Fruit fly (Drosophila melanogaster) whole organism, embryonic: ENCODE results near the gene Sodh1.

Experiments
- Bgb ChIP-seq: fragments of 200-800 bp; sonication (Bioruptor generic); IDR thresholded peaks from 2 replicates; pipeline ENCODE4 v1.3.6; 2022; ENCODE audit warnings: missing biosample characterization, missing genetic modification characterization; ENCODE audit not compliant: partially characterized antibody
- BtbVII ChIP-seq: fragments of 200-800 bp; sonication (Bioruptor generic); optimal IDR thresholded peaks from 3 replicates; lab custom pipeline; 2017; ENCODE audit warnings: missing biosample characterization, mild to moderate bottlenecking, missing genetic modification characterization
- CG11696 ChIP-seq: fragments of 200-800 bp; sonication (Bioruptor generic); IDR thresholded peaks from 2 replicates; pipeline ENCODE4 v1.3.6; 2022; ENCODE audit warnings: missing biosample characterization, missing genetic modification characterization
- CG12104 ChIP-seq: fragments of 200-800 bp; sonication (Bioruptor generic); optimal IDR thresholded peaks from 3 replicates; lab custom pipeline; 2016; ENCODE audit warnings: missing biosample characterization, missing genetic modification characterization
- CG13296 ChIP-seq: fragments of 200-800 bp; sonication (Bioruptor generic); optimal IDR thresholded peaks from 3 replicates; lab custom pipeline; 2018; ENCODE audit warnings: missing biosample characterization, mild to moderate bottlenecking, missing genetic modification characterization
- CG1602 ChIP-seq: fragments of 200-800 bp; sonication (Bioruptor generic); optimal IDR thresholded peaks from 3 replicates; lab custom pipeline; 2016; ENCODE audit warnings: missing biosample characterization, missing genetic modification characterization
- CG16815 ChIP-seq: fragments of 200-800 bp; sonication (Bioruptor generic); optimal IDR thresholded peaks from 3 replicates; lab custom pipeline; 2017; ENCODE audit warnings: missing biosample characterization, mild to moderate bottlenecking, missing genetic modification characterization
- CG17829 ChIP-seq: fragments of 200-800 bp; optimal IDR thresholded peaks from 2 replicates; lab custom pipeline; 2019; ENCODE audit warnings: missing biosample characterization, mild to moderate bottlenecking, missing genetic modification characterization, moderate library complexity
- CG34224 ChIP-seq: fragments of 200-800 bp; sonication (Bioruptor generic); IDR thresholded peaks from 3 replicates; pipeline ENCODE4 v1.3.6; 2022; ENCODE audit warnings: missing biosample characterization, missing genetic modification characterization; ENCODE audit not compliant: partially characterized antibody
- CG5180 ChIP-seq: fragments of 200-800 bp; sonication (Bioruptor generic); optimal IDR thresholded peaks from 3 replicates; lab custom pipeline; 2017; ENCODE audit warnings: missing biosample characterization, missing genetic modification characterization, mild to moderate bottlenecking, moderate library complexity, missing genetic modification reagents
- CG6175 ChIP-seq: fragments of 200-800 bp; sonication (Bioruptor generic); IDR thresholded peaks from 3 replicates; pipeline ENCODE4 v1.3.6; 2022; ENCODE audit warnings: missing biosample characterization, missing genetic modification characterization
- CG7357 ChIP-seq: fragments of 200-800 bp; sonication (Bioruptor generic); IDR thresholded peaks from 3 replicates; pipeline ENCODE4 v1.3.6; 2022; ENCODE audit warnings: missing biosample characterization, missing genetic modification characterization
- CG8944 ChIP-seq: fragments of 200-800 bp; sonication (Bioruptor generic); optimal IDR thresholded peaks from 3 replicates; lab custom pipeline; 2016; ENCODE audit warnings: missing biosample characterization, missing genetic modification characterization
- CG9437 ChIP-seq: fragments of 200-800 bp; sonication (Bioruptor generic); optimal IDR thresholded peaks from 2 replicates; lab custom pipeline; 2018; ENCODE audit warnings: missing biosample characterization, mild to moderate bottlenecking, missing genetic modification characterization
- CG9727 ChIP-seq: fragments of 200-800 bp; sonication (Bioruptor generic); optimal IDR thresholded peaks from 3 replicates; lab custom pipeline; 2017; ENCODE audit warnings: missing biosample characterization, mild to moderate bottlenecking, missing genetic modification characterization
- CG9932 ChIP-seq: fragments of 200-800 bp; sonication (Bioruptor generic); IDR thresholded peaks from 2 replicates; pipeline ENCODE4 v1.3.6; 2022; ENCODE audit warnings: missing biosample characterization, missing genetic modification characterization
- CHES-1-like ChIP-seq: fragments of 200-800 bp; sonication (Bioruptor generic); optimal IDR thresholded peaks from 2 replicates; lab custom pipeline; 2016; ENCODE audit warnings: missing biosample characterization, missing genetic modification characterization
- Dbx ChIP-seq: fragments of 200-800 bp; sonication (Bioruptor generic); IDR thresholded peaks from 3 replicates; pipeline ENCODE4 v1.3.6; 2022; ENCODE audit warnings: missing biosample characterization, missing genetic modification characterization
- Doc2 ChIP-seq: fragments of 200-800 bp; sonication (Bioruptor generic); IDR thresholded peaks from 2 replicates; pipeline ENCODE4 v1.3.6; 2022; ENCODE audit warnings: missing biosample characterization, missing genetic modification characterization
- Ets65A ChIP-seq: fragments of 200-800 bp; sonication (Bioruptor generic); peaks from one replicate; lab custom pipeline; 2016; ENCODE audit warnings: missing biosample characterization, missing genetic modification characterization
- Fer1 ChIP-seq: fragments of 200-800 bp; sonication (Bioruptor generic); optimal IDR thresholded peaks from 2 replicates; lab custom pipeline; 2017; ENCODE audit warnings: missing biosample characterization, mild to moderate bottlenecking, missing genetic modification characterization
- H2.0 ChIP-seq: fragments of 200-800 bp; sonication (Bioruptor generic); IDR thresholded peaks from 2 replicates; pipeline ENCODE4 v1.3.6; 2022; ENCODE audit warnings: missing biosample characterization, missing genetic modification characterization
- Hand ChIP-seq: fragments of 200-800 bp; sonication (Bioruptor generic); optimal IDR thresholded peaks from 2 replicates; lab custom pipeline; 2017; ENCODE audit warnings: mild to moderate bottlenecking, missing biosample characterization, missing genetic modification reagents, missing genetic modification characterization
- Med ChIP-seq: fragments of 200-800 bp; sonication (Bioruptor generic); peaks from one replicate; lab custom pipeline; 2016; ENCODE audit warnings: missing biosample characterization, missing genetic modification characterization, mild to moderate bottlenecking, inconsistent platforms, moderate library complexity
- NFAT ChIP-seq: fragments of 200-800 bp; sonication (Bioruptor generic); IDR thresholded peaks from 2 replicates; pipeline ENCODE4 v1.3.6; 2022; ENCODE audit warnings: missing biosample characterization, missing genetic modification characterization
- PHDP ChIP-seq: fragments of 200-800 bp; sonication (Bioruptor generic); optimal IDR thresholded peaks from 3 replicates; lab custom pipeline; 2018; ENCODE audit warnings: missing biosample characterization, mild to moderate bottlenecking, missing genetic modification characterization, moderate library complexity
- Pdp1 ChIP-seq, 2 experiments: fragments of 200-800 bp; sonication (Bioruptor generic); optimal IDR thresholded peaks; 3 replicates each; lab custom pipeline; 2016; ENCODE audit warnings: missing biosample characterization in 2 of 2, missing genetic modification characterization in 2 of 2, mild to moderate bottlenecking in 1 of 2, moderate library complexity in 1 of 2
- Rfx ChIP-seq: fragments of 200-800 bp; sonication (Bioruptor generic); IDR thresholded peaks from 2 replicates; pipeline ENCODE4 v1.3.6; 2022; ENCODE audit warnings: missing biosample characterization, missing genetic modification characterization
- Stat92E ChIP-seq, 3 experiments: fragments of >200 bp in 2 of 3; fragments of 200-800 bp in 1 of 3; sonication (Bioruptor generic) in 1 of 3; optimal IDR thresholded peaks; 2 replicates each; lab custom pipeline; 2017 to 2019; ENCODE audit warnings: missing biosample characterization in 3 of 3, missing genetic modification characterization in 3 of 3, mild to moderate bottlenecking in 1 of 3, moderate library complexity in 1 of 3
- ac ChIP-seq: fragments of 200-800 bp; sonication (Bioruptor generic); optimal IDR thresholded peaks from 3 replicates; lab custom pipeline; 2017; ENCODE audit warnings: missing biosample characterization, mild to moderate bottlenecking, missing genetic modification characterization
- ash1 ChIP-seq: fragments of 200-800 bp; sonication (Bioruptor generic); optimal IDR thresholded peaks from 2 replicates; lab custom pipeline; 2018; ENCODE audit warnings: missing biosample characterization, mild to moderate bottlenecking, missing genetic modification characterization
- bbx ChIP-seq: fragments of 200-800 bp; sonication (Bioruptor generic); IDR thresholded peaks from 2 replicates; pipeline ENCODE4 v1.3.6; 2022; ENCODE audit warnings: missing biosample characterization, missing genetic modification characterization; ENCODE audit not compliant: partially characterized antibody
- chm ChIP-seq: fragments of 200-800 bp; sonication (Bioruptor generic); IDR thresholded peaks from 2 replicates; pipeline ENCODE4 v1.3.6; 2022; ENCODE audit warnings: missing biosample characterization, missing genetic modification characterization
- ci ChIP-seq: fragments of 200-800 bp; sonication (Bioruptor generic); IDR thresholded peaks from 3 replicates; pipeline ENCODE4 v1.3.6; 2022; ENCODE audit warnings: missing biosample characterization, missing genetic modification characterization
- dmrt11E ChIP-seq: fragments of 200-800 bp; sonication (Bioruptor generic); optimal IDR thresholded peaks from 3 replicates; lab custom pipeline; 2018; ENCODE audit warnings: missing biosample characterization, mild to moderate bottlenecking, missing genetic modification characterization, moderate library complexity
- esg ChIP-seq: fragments of 200-800 bp; sonication (Bioruptor generic); conservative IDR thresholded peaks from 2 replicates; pipeline ENCODE4 v1.3.6; 2022; ENCODE audit warnings: missing biosample characterization, missing genetic modification characterization
- exex ChIP-seq: fragments of 200-800 bp; sonication (Bioruptor generic); optimal IDR thresholded peaks from 4 replicates; lab custom pipeline; 2018; ENCODE audit warnings: missing biosample characterization, mild to moderate bottlenecking, missing genetic modification characterization, moderate library complexity
- eyg ChIP-seq: fragments of 200-800 bp; sonication (Bioruptor generic); optimal IDR thresholded peaks from 3 replicates; lab custom pipeline; 2016; ENCODE audit warnings: missing biosample characterization, missing genetic modification characterization
- h ChIP-seq: fragments of >200 bp; optimal IDR thresholded peaks from 2 replicates; lab custom pipeline; 2017
- hkb ChIP-seq, 2 experiments: fragments of 200-800 bp in 1 of 2; fragments of >200 bp in 1 of 2; sonication (Bioruptor generic) in 1 of 2; IDR thresholded peaks in 1 of 2; optimal IDR thresholded peaks in 1 of 2; 2 replicates each; pipeline versions ENCODE4 v1.3.6 to Lab custom; 2017 to 2022; ENCODE audit warnings: missing biosample characterization in 1 of 2, missing genetic modification characterization in 1 of 2
- kay ChIP-seq: fragments of 200-800 bp; sonication (Bioruptor generic); optimal IDR thresholded peaks from 2 replicates; lab custom pipeline; 2016; ENCODE audit warnings: missing biosample characterization, missing genetic modification characterization
- knrl ChIP-seq: fragments of 200-800 bp; sonication (Bioruptor generic); IDR thresholded peaks from 3 replicates; pipeline ENCODE4 v1.3.6; 2022; ENCODE audit warnings: missing biosample characterization, missing genetic modification characterization; ENCODE audit not compliant: partially characterized antibody
- nom ChIP-seq: fragments of 200-800 bp; sonication (Bioruptor generic); optimal IDR thresholded peaks from 2 replicates; lab custom pipeline; 2017; ENCODE audit warnings: missing biosample characterization, missing genetic modification characterization, mild to moderate bottlenecking, moderate library complexity, missing genetic modification reagents
- onecut ChIP-seq: fragments of 200-800 bp; sonication (Bioruptor generic); IDR thresholded peaks from 2 replicates; pipeline ENCODE4 v1.3.6; 2022; ENCODE audit warnings: missing biosample characterization, missing genetic modification characterization
- pros ChIP-seq: fragments of 200-800 bp; sonication (Bioruptor generic); optimal IDR thresholded peaks from 3 replicates; lab custom pipeline; 2019; ENCODE audit warnings: missing biosample characterization, mild to moderate bottlenecking, missing genetic modification characterization, moderate library complexity
- slou ChIP-seq: fragments of 200-800 bp; sonication (Bioruptor generic); optimal IDR thresholded peaks from 3 replicates; lab custom pipeline; 2016; ENCODE audit warnings: missing biosample characterization, missing genetic modification characterization
- tx ChIP-seq: fragments of 200-800 bp; sonication (Bioruptor generic); optimal IDR thresholded peaks from 2 replicates; lab custom pipeline; 2016; ENCODE audit warnings: missing biosample characterization, missing genetic modification characterization
- zf30C ChIP-seq: fragments of 200-800 bp; sonication (Bioruptor generic); optimal IDR thresholded peaks from 3 replicates; lab custom pipeline; 2018; ENCODE audit warnings: missing biosample characterization, mild to moderate bottlenecking, missing genetic modification characterization

The Sodh1 gene

DNA sequence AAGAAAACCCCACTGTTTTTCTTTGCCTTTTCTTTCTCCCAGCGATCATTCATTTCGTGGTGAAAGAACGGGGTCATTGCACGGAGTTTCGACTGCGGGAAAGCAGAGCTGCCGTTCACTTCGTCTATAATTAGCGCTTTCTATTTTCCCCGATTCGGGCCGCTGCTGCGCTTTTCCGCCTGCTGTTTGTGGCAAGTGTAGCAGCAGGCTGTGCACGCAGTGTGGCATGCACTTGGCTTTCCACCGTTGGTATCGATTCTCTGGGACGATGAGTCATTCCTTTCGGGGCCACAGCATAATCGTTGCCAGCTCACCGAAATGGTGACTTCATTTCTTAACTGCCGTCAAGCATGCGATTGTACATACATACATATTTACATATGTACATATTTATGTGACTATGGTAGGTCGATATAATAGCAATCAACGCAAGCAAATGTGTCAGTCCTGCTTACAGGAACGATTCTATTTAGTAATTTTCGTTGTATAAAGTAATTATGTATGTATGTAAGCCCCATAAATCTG is 36.8 kb downstream of the Sodh1 start:
- no peak for TF ChIP-seq esg (GFP tag; lab: Robert Waterston, UW)
- TF ChIP-seq CG9932 (GFP tag; lab: Robert Waterston, UW) = peak; percentile 34; the same call in 1 of the 2 replicates
- TF ChIP-seq nom (GFP tag; lab: Kevin White, UChicago) = peak; percentile 26
- 0 out of 3 replicates have a peak, but pooled peaks have one; percentile 18 for TF ChIP-seq knrl
- no peak for TF ChIP-seq CG8944 (GFP tag; lab: Kevin White, UChicago)
- TF ChIP-seq kay (GFP tag; lab: Kevin White, UChicago) = peak; percentile 84
- TF ChIP-seq chm (GFP tag; lab: Robert Waterston, UW) = 0 out of 2 replicates have a peak, but pooled peaks have one; percentile 47
- peak; percentile 11 for TF ChIP-seq CG9727
- TF ChIP-seq eyg = no peak
- peak in 1 of 2 experiments; percentile 22 for TF ChIP-seq Pdp1 (GFP tag; optimal IDR thresholded peaks at IDR 0.05; lab: Kevin White, UChicago)
- TF ChIP-seq Doc2 (GFP tag; lab: Robert Waterston, UW) = no peak
- TF ChIP-seq ci = peak; percentile 35; the same call in 1 of the 3 replicates
- TF ChIP-seq hkb (optimal IDR thresholded peaks at IDR 0.05; lab: Kevin White, UChicago) = no peak
- 0 out of 2 replicates have a peak, but pooled peaks have one; percentile 32 for TF ChIP-seq hkb (GFP tag; IDR thresholded peaks at IDR 0.05; lab: Robert Waterston, UW)
- TF ChIP-seq CG12104 (GFP tag; lab: Kevin White, UChicago) = no peak
- no peak for TF ChIP-seq CG5180 (GFP tag; lab: Kevin White, UChicago)
- TF ChIP-seq NFAT (GFP tag; lab: Robert Waterston, UW) = 0 out of 2 replicates have a peak, but pooled peaks have one; percentile 21
- peak; percentile 5; the same call in 1 of the 2 replicates for TF ChIP-seq H2.0 (GFP tag; lab: Robert Waterston, UW)
- TF ChIP-seq CG11696 (GFP tag; lab: Robert Waterston, UW) = 0 out of 2 replicates have a peak, but pooled peaks have one; percentile 49
- peak; percentile 70 for TF ChIP-seq onecut (GFP tag; lab: Robert Waterston, UW)
- no peak for TF ChIP-seq Fer1 (GFP tag; lab: Kevin White, UChicago)
- TF ChIP-seq pros (GFP tag; lab: Kevin White, UChicago) = peak; percentile 79
- peak; percentile 54 for TF ChIP-seq exex (tag; lab: Kevin White, UChicago)
- 0 out of 3 replicates have a peak, but pooled peaks have one; percentile 4 for TF ChIP-seq CG34224 (GFP tag; lab: Robert Waterston, UW)
- TF ChIP-seq Hand (GFP tag; lab: Kevin White, UChicago) = peak; percentile 14
- TF ChIP-seq Bgb = 0 out of 2 replicates have a peak, but pooled peaks have one; percentile 22
- TF ChIP-seq bbx = peak; percentile 62
- peak; percentile 6 for TF ChIP-seq zf30C (GFP tag; lab: Kevin White, UChicago)
- no peak for TF ChIP-seq slou (GFP tag; lab: Kevin White, UChicago)
- TF ChIP-seq CG6175 = peak; percentile 74; the same call in 2 of the 3 replicates
- TF ChIP-seq ash1 (GFP tag; lab: Kevin White, UChicago) = no peak
- 0 out of 3 replicates have a peak, but pooled peaks have one; percentile 23 for TF ChIP-seq Dbx (GFP tag; lab: Robert Waterston, UW)
- TF ChIP-seq Rfx (GFP tag; lab: Robert Waterston, UW) = 0 out of 2 replicates have a peak, but pooled peaks have one; percentile 8
- peak; percentile 67 for TF ChIP-seq Med (GFP tag; lab: Kevin White, UChicago)
- TF ChIP-seq CHES-1-like (GFP tag; lab: Kevin White, UChicago) = no peak

DNA sequence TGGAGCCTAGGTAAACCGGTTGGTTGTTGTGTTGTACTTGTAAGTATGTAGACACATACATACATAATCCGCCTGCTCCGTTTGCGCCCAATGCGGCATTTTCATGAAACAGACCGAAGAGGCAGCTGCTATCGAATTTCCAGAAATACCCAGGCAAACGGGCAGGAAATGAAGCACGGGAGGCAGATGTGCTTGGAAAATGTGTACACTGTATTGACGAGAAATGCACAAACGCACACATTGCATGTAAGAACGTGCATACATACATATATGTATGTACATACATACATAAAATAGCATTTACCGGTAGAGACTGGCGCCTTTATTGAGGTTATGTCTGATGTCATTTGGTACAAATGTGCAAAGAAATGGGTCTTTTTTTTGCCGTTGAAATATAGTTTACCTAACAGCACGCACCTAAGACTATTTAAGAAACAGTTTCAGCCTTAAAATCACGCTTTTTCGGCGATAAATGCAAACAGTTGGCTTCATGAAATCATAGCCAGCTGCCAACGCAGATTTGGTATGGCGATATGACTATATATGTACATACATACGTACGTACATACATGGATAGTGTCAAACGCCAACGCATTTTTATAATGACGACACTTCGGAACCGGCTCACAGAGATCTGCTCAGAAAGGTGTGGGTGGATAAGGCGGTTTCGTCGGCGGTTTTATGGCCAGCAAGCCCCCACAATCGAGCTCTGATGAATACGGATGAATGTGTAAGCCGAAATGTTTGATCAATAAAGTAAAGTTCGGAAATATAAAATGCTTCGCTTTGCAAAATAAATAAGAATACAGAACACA is 37.6 kb downstream of the Sodh1 start:
- TF ChIP-seq CG17829 (tag; lab: Kevin White, UChicago) = peak; percentile 27
- TF ChIP-seq CG16815 = no peak
- TF ChIP-seq PHDP (tag; lab: Kevin White, UChicago) = no peak
- no peak for TF ChIP-seq dmrt11E
- no peak for TF ChIP-seq h (lab: Kevin White, UChicago)
- peak; percentile 79 for TF ChIP-seq ac (GFP tag; lab: Kevin White, UChicago)
- TF ChIP-seq CG1602 (GFP tag; lab: Kevin White, UChicago) = no peak
- no peak for TF ChIP-seq Stat92E (GFP tag; optimal IDR thresholded peaks at IDR 0.05; lab: Kevin White, UChicago)
- TF ChIP-seq BtbVII (GFP tag; lab: Kevin White, UChicago) = peak; percentile 17
- no peak for TF ChIP-seq Ets65A (GFP tag; lab: Kevin White, UChicago)
- no peak for TF ChIP-seq CG9437 (GFP tag; lab: Kevin White, UChicago)
- peak; percentile 31 for TF ChIP-seq tx (GFP tag; lab: Kevin White, UChicago)
- no peak for TF ChIP-seq CG13296 (GFP tag; lab: Kevin White, UChicago)
- no peak for TF ChIP-seq CG7357 (GFP tag; lab: Robert Waterston, UW)
